Worm (Caenorhabditis elegans) whole organism, late embryonic: Measurements from ENCODE around the gene F46G11.4.

ENCODE experiments used
- C08G9.2 ChIP-seq: sonication (generic microtip); optimal IDR thresholded peaks from 2 replicates; lab custom pipeline; 2016; ENCODE audit warnings: mild to moderate bottlenecking, missing genetic modification characterization, moderate library complexity, missing compliant biosample characterization
- C38D4.7 ChIP-seq: fragments of 200-800 bp; sonication (Bioruptor generic); optimal IDR thresholded peaks from 2 replicates; lab custom pipeline; 2018; ENCODE audit warnings: mild to moderate bottlenecking, missing genetic modification characterization, moderate library complexity, missing compliant biosample characterization
- F13H6.1 ChIP-seq: sonication (generic microtip); optimal IDR thresholded peaks from 2 replicates; lab custom pipeline; 2016; ENCODE audit warnings: missing genetic modification characterization, missing compliant biosample characterization
- K02D7.2 ChIP-seq: sonication (generic microtip); optimal IDR thresholded peaks from 2 replicates; lab custom pipeline; 2017; ENCODE audit warnings: mild to moderate bottlenecking, missing genetic modification characterization, missing compliant biosample characterization
- K09A11.1 ChIP-seq: sonication (generic microtip); optimal IDR thresholded peaks from 2 replicates; lab custom pipeline; 2017; ENCODE audit warnings: antibody characterized with exemption, mild to moderate bottlenecking, missing genetic modification characterization, missing compliant biosample characterization; ENCODE audit not compliant: insufficient read depth
- T23F11.4 ChIP-seq: fragments of 200-800 bp; sonication (Bioruptor generic); optimal IDR thresholded peaks from 2 replicates; lab custom pipeline; 2018; ENCODE audit warnings: mild to moderate bottlenecking, missing genetic modification characterization, missing compliant biosample characterization
- Y22D7AL.16 ChIP-seq: sonication (generic microtip); optimal IDR thresholded peaks from 2 replicates; lab custom pipeline; 2016; ENCODE audit warnings: missing genetic modification characterization, missing compliant biosample characterization
- ahr-1 ChIP-seq: sonication (generic microtip); optimal IDR thresholded peaks from 2 replicates; lab custom pipeline; 2016; ENCODE audit warnings: missing genetic modification characterization, missing compliant biosample characterization
- ceh-18 ChIP-seq: sonication (generic microtip); optimal IDR thresholded peaks from 2 replicates; lab custom pipeline; 2016; ENCODE audit warnings: missing genetic modification characterization, missing compliant biosample characterization
- ceh-2 ChIP-seq: sonication (generic microtip); optimal IDR thresholded peaks from 2 replicates; lab custom pipeline; 2016; ENCODE audit warnings: missing genotype, missing genetic modification characterization, missing compliant biosample characterization
- ceh-22 ChIP-seq: sonication (generic microtip); optimal IDR thresholded peaks from 2 replicates; lab custom pipeline; 2017; ENCODE audit warnings: missing biosample characterization, missing genetic modification characterization
- ceh-24 ChIP-seq: sonication (generic microtip); optimal IDR thresholded peaks from 2 replicates; lab custom pipeline; 2016; ENCODE audit warnings: mild to moderate bottlenecking, missing genetic modification characterization, missing compliant biosample characterization
- ceh-30 ChIP-seq: fragments of 150-350 bp; optimal IDR thresholded peaks from 2 replicates; lab custom pipeline; 2014; ENCODE audit warnings: missing biosample characterization, missing genetic modification characterization
- ceh-31 ChIP-seq: sonication (generic microtip); optimal IDR thresholded peaks from 2 replicates; lab custom pipeline; 2016; ENCODE audit warnings: missing genetic modification characterization, missing compliant biosample characterization
- ceh-45 ChIP-seq: fragments of 200-800 bp; sonication (Bioruptor generic); IDR thresholded peaks from 2 replicates; pipeline ENCODE4 v1.3.6; 2022; ENCODE audit warnings: missing genetic modification reagents, missing genetic modification characterization, missing compliant biosample characterization
- ceh-48 ChIP-seq: sonication (generic microtip); optimal IDR thresholded peaks from 2 replicates; lab custom pipeline; 2016; ENCODE audit warnings: missing genetic modification characterization, inconsistent platforms, missing compliant biosample characterization
- ceh-6 ChIP-seq: fragments of 200-800 bp; sonication (Bioruptor generic); optimal IDR thresholded peaks from 2 replicates; lab custom pipeline; 2018; ENCODE audit warnings: mild to moderate bottlenecking, missing genetic modification characterization, missing compliant biosample characterization
- ceh-9 ChIP-seq: sonication (generic microtip); optimal IDR thresholded peaks from 2 replicates; lab custom pipeline; 2016; ENCODE audit warnings: mild to moderate bottlenecking, missing genetic modification characterization, inconsistent platforms, missing compliant biosample characterization
- dve-1 ChIP-seq: sonication (generic microtip); optimal IDR thresholded peaks from 2 replicates; lab custom pipeline; 2017; ENCODE audit warnings: antibody characterized with exemption, mild to moderate bottlenecking, missing genetic modification characterization, missing compliant biosample characterization
- elt-2 ChIP-seq: sonication (generic microtip); optimal IDR thresholded peaks from 2 replicates; lab custom pipeline; 2016; ENCODE audit warnings: missing genetic modification reagents, missing genetic modification characterization, missing compliant biosample characterization
- ets-4 ChIP-seq: sonication (generic microtip); optimal IDR thresholded peaks from 2 replicates; lab custom pipeline; 2016; ENCODE audit warnings: missing genetic modification characterization, missing compliant biosample characterization
- eyg-1 ChIP-seq: sonication (generic microtip); optimal IDR thresholded peaks from 2 replicates; lab custom pipeline; 2016; ENCODE audit warnings: missing genotype, missing genetic modification characterization, missing compliant biosample characterization
- fax-1 ChIP-seq: sonication (generic microtip); optimal IDR thresholded peaks from 2 replicates; lab custom pipeline; 2016; ENCODE audit warnings: missing genotype, missing genetic modification characterization, missing compliant biosample characterization
- fkh-6 ChIP-seq: sonication (generic microtip); optimal IDR thresholded peaks from 2 replicates; lab custom pipeline; 2016; ENCODE audit warnings: missing genetic modification characterization, missing compliant biosample characterization
- gmeb-2 ChIP-seq: sonication (generic microtip); optimal IDR thresholded peaks from 2 replicates; lab custom pipeline; 2016; ENCODE audit warnings: missing genetic modification characterization, inconsistent platforms, missing compliant biosample characterization
- hlh-13 ChIP-seq: fragments of 200-800 bp; sonication (Bioruptor generic); optimal IDR thresholded peaks from 2 replicates; lab custom pipeline; 2018; ENCODE audit warnings: mild to moderate bottlenecking, missing genetic modification characterization, missing compliant biosample characterization
- hlh-15 ChIP-seq: sonication (generic microtip); optimal IDR thresholded peaks from 2 replicates; lab custom pipeline; 2016; ENCODE audit warnings: missing genetic modification characterization, missing compliant biosample characterization
- hlh-6 ChIP-seq: sonication (generic microtip); optimal IDR thresholded peaks from 2 replicates; lab custom pipeline; 2016; ENCODE audit warnings: missing genotype, missing genetic modification characterization, missing compliant biosample characterization
- lin-11 ChIP-seq: fragments of 200-800 bp; sonication (Bioruptor generic); optimal IDR thresholded peaks from 2 replicates; lab custom pipeline; 2018; ENCODE audit warnings: mild to moderate bottlenecking, missing genetic modification characterization, missing compliant biosample characterization
- mec-3 ChIP-seq: sonication (generic microtip); optimal IDR thresholded peaks from 2 replicates; lab custom pipeline; 2016; ENCODE audit warnings: borderline replicate concordance, missing genetic modification characterization, missing compliant biosample characterization
- nhr-11 ChIP-seq: fragments of 150-350 bp; optimal IDR thresholded peaks from 2 replicates; lab custom pipeline; 2014; ENCODE audit warnings: missing biosample characterization, missing genetic modification characterization
- nhr-232 ChIP-seq: sonication (generic microtip); optimal IDR thresholded peaks from 2 replicates; lab custom pipeline; 2016; ENCODE audit warnings: missing genetic modification characterization, missing compliant biosample characterization
- npax-4 ChIP-seq: sonication (generic microtip); optimal IDR thresholded peaks from 2 replicates; lab custom pipeline; 2016; ENCODE audit warnings: missing genetic modification characterization, missing compliant biosample characterization
- odd-2 ChIP-seq: sonication (generic microtip); optimal IDR thresholded peaks from 2 replicates; lab custom pipeline; 2017; ENCODE audit warnings: antibody characterized with exemption, mild to moderate bottlenecking, missing genetic modification characterization, missing compliant biosample characterization
- pha-2 ChIP-seq: sonication (generic microtip); optimal IDR thresholded peaks from 2 replicates; lab custom pipeline; 2017; ENCODE audit warnings: mild to moderate bottlenecking, missing genetic modification characterization, missing compliant biosample characterization
- pqm-1 ChIP-seq: sonication (generic microtip); optimal IDR thresholded peaks from 2 replicates; lab custom pipeline; 2016; ENCODE audit warnings: missing genetic modification characterization, missing compliant biosample characterization
- pros-1 ChIP-seq: fragments of 150-350 bp; optimal IDR thresholded peaks from 2 replicates; lab custom pipeline; 2014; ENCODE audit warnings: missing biosample characterization, missing genetic modification reagents, missing genetic modification characterization
- ref-2 ChIP-seq: sonication (generic microtip); optimal IDR thresholded peaks from 2 replicates; lab custom pipeline; 2016; ENCODE audit warnings: missing genetic modification characterization, missing compliant biosample characterization
- rnt-1 ChIP-seq: sonication (generic microtip); optimal IDR thresholded peaks from 2 replicates; lab custom pipeline; 2016; ENCODE audit warnings: missing genetic modification characterization, missing compliant biosample characterization
- sdc-2 ChIP-seq: sonication (generic microtip); optimal IDR thresholded peaks from 2 replicates; lab custom pipeline; 2016; ENCODE audit warnings: missing genotype, missing genetic modification characterization, missing compliant biosample characterization
- sox-2 ChIP-seq: fragments of 200-800 bp; sonication (Bioruptor generic); IDR thresholded peaks from 2 replicates; pipeline ENCODE4 v1.3.6; 2022; ENCODE audit warnings: missing genetic modification reagents, missing genetic modification characterization, missing compliant biosample characterization
- sox-4 ChIP-seq: sonication (generic microtip); optimal IDR thresholded peaks from 2 replicates; lab custom pipeline; 2017; ENCODE audit warnings: mild to moderate bottlenecking, missing genetic modification characterization, inconsistent platforms, missing compliant biosample characterization
- syd-9 ChIP-seq: sonication (generic microtip); optimal IDR thresholded peaks from 2 replicates; lab custom pipeline; 2016; ENCODE audit warnings: mild to moderate bottlenecking, missing genetic modification characterization, moderate library complexity, missing compliant biosample characterization
- tbx-2 ChIP-seq: sonication (generic microtip); optimal IDR thresholded peaks from 2 replicates; lab custom pipeline; 2016; ENCODE audit warnings: missing genetic modification characterization, missing compliant biosample characterization
- tbx-7 ChIP-seq: sonication (generic microtip); optimal IDR thresholded peaks from 2 replicates; lab custom pipeline; 2016; ENCODE audit warnings: missing genotype, missing genetic modification characterization, missing compliant biosample characterization
- unc-42 ChIP-seq: sonication (generic microtip); optimal IDR thresholded peaks from 2 replicates; lab custom pipeline; 2016; ENCODE audit warnings: missing genotype, missing genetic modification characterization, missing compliant biosample characterization
- unc-55 ChIP-seq: sonication (generic microtip); optimal IDR thresholded peaks from 2 replicates; lab custom pipeline; 2017; ENCODE audit warnings: missing biosample characterization, missing genetic modification reagents, missing genetic modification characterization
- unc-86 ChIP-seq: sonication (generic microtip); optimal IDR thresholded peaks from 2 replicates; lab custom pipeline; 2016; ENCODE audit warnings: missing genetic modification characterization, missing compliant biosample characterization
- zip-5 ChIP-seq: sonication (generic microtip); optimal IDR thresholded peaks from 2 replicates; lab custom pipeline; 2016; ENCODE audit warnings: missing genetic modification characterization, missing compliant biosample characterization

F46G11.4 gene

DNA sequence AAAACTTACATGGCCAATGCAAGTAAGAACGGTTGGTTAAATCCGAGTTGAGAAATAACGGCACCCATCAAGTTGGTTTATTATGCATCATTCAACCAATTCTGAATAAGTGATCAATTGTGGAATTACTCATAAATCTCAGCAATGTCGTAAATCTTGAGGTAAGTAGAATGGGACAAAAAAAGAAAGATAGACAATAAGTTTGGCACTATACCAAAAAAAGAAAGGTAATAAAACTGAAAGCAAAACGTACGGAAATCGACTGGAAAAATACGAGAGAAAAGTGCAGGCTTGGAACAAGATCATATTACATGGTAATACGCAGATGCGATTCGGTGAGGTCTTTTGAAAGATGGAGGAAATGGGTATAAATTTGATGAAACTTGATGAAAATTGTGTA lies at the start of gene F46G11.4:
TSS of gene F46G11.4 (minus strand) at position 101 of the 400 bp plus-strand sequence.
- no peak for TF ChIP-seq ceh-18
- TF ChIP-seq ets-4 (tag; lab: Kevin White, UChicago): no peak
- no peak for TF ChIP-seq K02D7.2 (tag; lab: Kevin White, UChicago)
- no peak for TF ChIP-seq hlh-13 (GFP tag; lab: Kevin White, UChicago)
- TF ChIP-seq eyg-1 (tag; lab: Kevin White, UChicago): no peak
- no peak for TF ChIP-seq elt-2
- no peak for TF ChIP-seq unc-86 (tag; lab: Kevin White, UChicago)
- no peak for TF ChIP-seq nhr-11 (tag; lab: Kevin White, UChicago)
- TF ChIP-seq ceh-2 (tag; lab: Kevin White, UChicago): no peak
- no peak for TF ChIP-seq T23F11.4 (GFP tag; lab: Kevin White, UChicago)
- no peak for TF ChIP-seq C08G9.2
- TF ChIP-seq hlh-15 (tag; lab: Kevin White, UChicago): no peak

- TF ChIP-seq unc-55 (GFP tag; lab: Kevin White, UChicago) (peak; percentile 0), tbx-7 (no peak), pha-2 (tag; lab: Kevin White, UChicago) (no peak), tbx-2 (peak; percentile 18), ceh-48 (tag; lab: Kevin White, UChicago) (peak; percentile 32), mec-3 (tag; lab: Kevin White, UChicago) (no peak), C38D4.7 (no peak), nhr-11 (tag; lab: Kevin White, UChicago) (no peak), zip-5 (tag; lab: Kevin White, UChicago) (no peak), K09A11.1 (no peak), ceh-9 (tag; lab: Kevin White, UChicago) (no peak), rnt-1 (no peak), ceh-2 (tag; lab: Kevin White, UChicago) (no peak), sdc-2 (tag; lab: Kevin White, UChicago) (no peak), fax-1 (tag; lab: Kevin White, UChicago) (no peak), ref-2 (tag; lab: Kevin White, UChicago) (no peak), ceh-22 (tag; lab: Kevin White, UChicago) (no peak), ceh-18 (no peak), ceh-31 (tag; lab: Kevin White, UChicago) (peak; percentile 64), hlh-6 (tag; lab: Kevin White, UChicago) (no peak), ceh-45 (no peak), ahr-1 (tag; lab: Kevin White, UChicago) (no peak), ceh-30 (tag; lab: Kevin White, UChicago) (no peak), unc-42 (peak; percentile 7), dve-1 (tag; lab: Kevin White, UChicago) (no peak), sox-2 (GFP tag; lab: Robert Waterston, UW) (peak; percentile 21; the same call in 1 of the 2 replicates)
- TF ChIP-seq, all 69 proteins: peak for 6
These were observed 48.7 kb upstream of the F46G11.4 start for ce11 chrX:5847268-5847667.

DNA sequence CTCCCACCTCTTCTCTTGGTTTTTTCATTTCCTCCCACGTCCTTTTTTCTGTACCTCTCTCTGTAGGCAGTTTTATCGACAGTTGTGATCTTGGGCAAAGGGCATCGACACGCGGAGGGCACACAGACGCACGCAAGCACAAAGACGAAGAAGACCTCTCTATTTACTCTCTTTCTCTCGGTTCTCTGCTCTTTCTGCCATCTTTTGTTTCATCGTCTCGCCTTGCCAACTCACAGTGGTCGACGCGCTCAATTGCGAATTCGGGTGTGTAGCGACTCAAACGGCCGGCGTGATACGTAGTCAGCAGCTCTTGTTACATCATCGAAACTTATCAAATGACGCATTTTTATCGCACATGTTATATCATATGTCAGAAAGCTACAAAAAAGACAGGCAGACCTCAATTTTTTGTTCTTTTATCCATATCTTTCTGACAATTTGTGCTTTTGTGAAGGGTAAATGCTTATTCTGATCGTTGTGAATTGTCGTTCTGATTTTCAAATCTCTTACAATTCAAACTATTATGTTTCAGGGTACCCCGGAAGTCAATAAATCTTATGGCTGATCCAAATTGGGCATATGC lies 42.6 kb upstream of the F46G11.4 start, which contains the start of gene puf-9:
TSS of gene puf-9 (plus strand) at position 533 of the 583 bp plus-strand sequence.
- no peak for TF ChIP-seq npax-4 (tag; lab: Kevin White, UChicago)
- TF ChIP-seq C08G9.2: peak; percentile 55
- peak; percentile 25 for TF ChIP-seq K02D7.2 (tag; lab: Kevin White, UChicago)
- TF ChIP-seq F13H6.1: peak; percentile 83
- TF ChIP-seq ceh-18: peak; percentile 99
- peak; percentile 71 for TF ChIP-seq pqm-1 (tag; lab: Kevin White, UChicago)
- no peak for TF ChIP-seq lin-11
- no peak for TF ChIP-seq T23F11.4 (GFP tag; lab: Kevin White, UChicago)
- TF ChIP-seq syd-9 (tag; lab: Kevin White, UChicago): peak; percentile 71
- peak; percentile 22 for TF ChIP-seq nhr-232 (tag; lab: Kevin White, UChicago)
- peak; percentile 46 for TF ChIP-seq unc-86 (tag; lab: Kevin White, UChicago)
- TF ChIP-seq fkh-6: peak; percentile 33
- TF ChIP-seq Y22D7AL.16 (tag; lab: Kevin White, UChicago): peak; percentile 39
- TF ChIP-seq odd-2 (tag; lab: Kevin White, UChicago): no peak
- peak; percentile 49 for TF ChIP-seq ceh-6 (GFP tag; lab: Kevin White, UChicago)
- peak; percentile 22 for TF ChIP-seq gmeb-2 (tag; lab: Kevin White, UChicago)
- TF ChIP-seq K09A11.1: peak; percentile 57
- peak; percentile 94 for TF ChIP-seq ref-2 (tag; lab: Kevin White, UChicago)
- no peak for TF ChIP-seq ceh-24 (tag; lab: Kevin White, UChicago)
- no peak for TF ChIP-seq ceh-9 (tag; lab: Kevin White, UChicago)
- no peak for TF ChIP-seq sox-4 (tag; lab: Kevin White, UChicago)
- peak; percentile 96 for TF ChIP-seq tbx-2
- peak; percentile 97 for TF ChIP-seq dve-1 (tag; lab: Kevin White, UChicago)
- peak; percentile 69 for TF ChIP-seq pros-1 (tag; lab: Kevin White, UChicago)
